Worm (Caenorhabditis elegans): Measurements from ENCODE around the gene C02F5.10.

Gene C02F5.10

ce11 chrIII:8216224-8216623, 33.1 kb downstream of the C02F5.10 start, which contains the start of gene unc-86:
Gene unc-86 (minus strand): TSS chrIII:8216336.
- TF ChIP-seq elt-1 (tag; optimal IDR thresholded peaks at IDR 0.05) (no peak), nfya-1 (tag; optimal IDR thresholded peaks at IDR 0.05; ENCODE audit: insufficient read depth) (peak; percentile 67), ZK546.5 (tag; optimal IDR thresholded peaks at IDR 0.05) (no peak), elt-3 (tag; optimal IDR thresholded peaks at IDR 0.05) (no peak), snpc-4 (tag; optimal IDR thresholded peaks at IDR 0.05) (no peak)

ce11 chrIII:8211562-8211961, 37.7 kb downstream of the C02F5.10 start:
- no peak for TF ChIP-seq hmg-11 (tag; optimal IDR thresholded peaks at IDR 0.05)
- peak; percentile 21 for TF ChIP-seq nfya-1 (tag; optimal IDR thresholded peaks at IDR 0.05; ENCODE audit: insufficient read depth)
- TF ChIP-seq ama-1 (optimal IDR thresholded peaks at IDR 0.05), result no peak
- no peak for TF ChIP-seq nhr-23 (tag; optimal IDR thresholded peaks at IDR 0.05)
- TF ChIP-seq ceh-28 (tag; optimal IDR thresholded peaks at IDR 0.05), result no peak
- TF ChIP-seq nhr-25 (tag; optimal IDR thresholded peaks at IDR 0.05), result no peak

ce11 chrIII:8209775-8210174, 39.5 kb downstream of the C02F5.10 start, which contains the start of gene C30A5.10:
Gene C30A5.10 (minus strand): TSS chrIII:8209875.
- no peak for TF ChIP-seq nhr-23 (tag; optimal IDR thresholded peaks at IDR 0.05)
- TF ChIP-seq unc-39 (tag; optimal IDR thresholded peaks at IDR 0.05), result no peak
- no peak for TF ChIP-seq nhr-76 (tag; optimal IDR thresholded peaks at IDR 0.05)
- no peak for TF ChIP-seq ama-1 (optimal IDR thresholded peaks at IDR 0.05)
- no peak for TF ChIP-seq tbx-2 (tag; optimal IDR thresholded peaks at IDR 0.05)
- no peak for TF ChIP-seq ceh-82 (tag; optimal IDR thresholded peaks at IDR 0.05)
- no peak for TF ChIP-seq nhr-11 (tag; optimal IDR thresholded peaks at IDR 0.05)
- no peak for TF ChIP-seq elt-1 (tag; optimal IDR thresholded peaks at IDR 0.05)
- TF ChIP-seq jun-1 (tag; optimal IDR thresholded peaks at IDR 0.05), result no peak
- no peak for TF ChIP-seq mdl-1 (tag; optimal IDR thresholded peaks at IDR 0.05)
- no peak for TF ChIP-seq mml-1 (tag; optimal IDR thresholded peaks at IDR 0.05)
- no peak for TF ChIP-seq skn-1 (tag; optimal IDR thresholded peaks at IDR 0.05)
- TF ChIP-seq eor-1 (tag; optimal IDR thresholded peaks at IDR 0.05), result no peak
- no peak for TF ChIP-seq egl-27 (tag; optimal IDR thresholded peaks at IDR 0.05)
- no peak for TF ChIP-seq nhr-28 (tag; optimal IDR thresholded peaks at IDR 0.05)
- TF ChIP-seq nhr-237 (tag; optimal IDR thresholded peaks at IDR 0.05), result no peak
- TF ChIP-seq nhr-43 (tag; optimal IDR thresholded peaks at IDR 0.05; ENCODE audit: poor library complexity, severe bottlenecking), result no peak
- no peak for TF ChIP-seq fkh-10 (GFP tag; optimal IDR thresholded peaks at IDR 0.05)
- TF ChIP-seq pqm-1 (tag; optimal IDR thresholded peaks at IDR 0.05), result no peak
- no peak for TF ChIP-seq lin-15B (tag; optimal IDR thresholded peaks at IDR 0.05)

- no peak for TF ChIP-seq nhr-12 (tag; optimal IDR thresholded peaks at IDR 0.05)
- no peak for TF ChIP-seq zag-1 (tag; optimal IDR thresholded peaks at IDR 0.05)
- TF ChIP-seq fkh-10 (GFP tag; optimal IDR thresholded peaks at IDR 0.05), result no peak
Measured at ce11 chrIII:8202754-8203153, 46.5 kb downstream of the C02F5.10 start, which contains the start of gene snb-5. Gene snb-5 (plus strand): TSS chrIII:8203054.

ce11 chrIII:8201760-8202159, 47.5 kb downstream of the C02F5.10 start:
- TF ChIP-seq ceh-28 (tag; optimal IDR thresholded peaks at IDR 0.05) (no peak), zag-1 (tag; optimal IDR thresholded peaks at IDR 0.05) (no peak), lin-39 (tag; optimal IDR thresholded peaks at IDR 0.05) (peak; percentile 60), snpc-4 (tag; optimal IDR thresholded peaks at IDR 0.05) (peak; percentile 43), daf-12 (tag; optimal IDR thresholded peaks at IDR 0.05) (no peak), unc-62 (GFP tag; optimal IDR thresholded peaks at IDR 0.05) (no peak), nfya-1 (tag; optimal IDR thresholded peaks at IDR 0.05; ENCODE audit: insufficient read depth) (peak; percentile 77), nhr-76 (tag; optimal IDR thresholded peaks at IDR 0.05) (no peak), nhr-11 (tag; optimal IDR thresholded peaks at IDR 0.05) (peak; percentile 5), lin-15B (tag; optimal IDR thresholded peaks at IDR 0.05) (peak; percentile 33), pqm-1 (tag; optimal IDR thresholded peaks at IDR 0.05) (no peak), sea-2 (GFP tag; optimal IDR thresholded peaks at IDR 0.05) (no peak), nhr-12 (tag; optimal IDR thresholded peaks at IDR 0.05) (no peak), nhr-67 (tag; optimal IDR thresholded peaks at IDR 0.05) (no peak), elt-2 (tag; optimal IDR thresholded peaks at IDR 0.05) (no peak)

All from whole organism, L3 larva.